Fruit fly (Drosophila melanogaster) whole organism, larva: ENCODE results near the gene CG33666.
"Not testable (repeated sequence)": the region's sequence is repeated elsewhere in the genome, so short reads cannot be mapped to it uniquely, and the experiment has no call there.

ENCODE experiments used
- noc ChIP-seq: fragments of 200-800 bp; sonication (Bioruptor generic); optimal IDR thresholded peaks from 3 replicates; lab custom pipeline; 2019; ENCODE audit warnings: missing biosample characterization, mild to moderate bottlenecking, missing genetic modification characterization, moderate library complexity

The CG33666 gene

dm6 chrX:6476867-6477266, at the start of gene CG33666:
Gene CG33666, minus strand, starts transcription at chrX:6476967.
- not testable (repeated sequence) for TF ChIP-seq noc (tag; lab: Kevin White, UChicago)

- TF ChIP-seq noc (tag; lab: Kevin White, UChicago): peak; percentile 3
These were observed 47.5 kb upstream of the CG33666 start, which contains the start of the genes CG42340 and CG3918 for dm6 chrX:6524217-6524616. Gene CG42340, minus strand, starts transcription at chrX:6524323. Gene CG3918, plus strand, starts transcription at chrX:6524464.

- no peak for TF ChIP-seq noc (tag; lab: Kevin White, UChicago)
These were observed 36.4 kb upstream of the CG33666 start for dm6 chrX:6513193-6513592.

dm6 chrX:6478749-6479148, 2.0 kb upstream of the CG33666 start, which contains the start of gene CG33665:
Gene CG33665, minus strand, starts transcription at chrX:6478849.
- not testable (repeated sequence) for TF ChIP-seq noc (tag; lab: Kevin White, UChicago)

- TF ChIP-seq noc (tag; lab: Kevin White, UChicago): not testable (repeated sequence)
These were observed 4.5 kb downstream of the CG33666 start, which contains the start of gene CG33667 for dm6 chrX:6472278-6472677. Gene CG33667, minus strand, starts transcription at chrX:6472378.

- TF ChIP-seq noc (tag; lab: Kevin White, UChicago): no peak
These were observed 18.9 kb downstream of the CG33666 start for dm6 chrX:6457888-6458287.

dm6 chrX:6439495-6439894, 37.3 kb downstream of the CG33666 start:
- TF ChIP-seq noc (tag; lab: Kevin White, UChicago): no peak
